Worm (Caenorhabditis elegans) whole organism, early embryonic: ENCODE results near the gene lrch-1.

Source experiments
- ama-1 ChIP-seq: fragments of 150-350 bp; optimal IDR thresholded peaks from 2 replicates; lab custom pipeline; 2014
- ceh-13 ChIP-seq: fragments of 200-800 bp; sonication (Bioruptor generic); optimal IDR thresholded peaks from 2 replicates; lab custom pipeline; 2018; ENCODE audit warnings: mild to moderate bottlenecking, missing genetic modification characterization, missing compliant biosample characterization
- hmg-4 ChIP-seq: fragments of 200-800 bp; sonication (Bioruptor generic); optimal IDR thresholded peaks from 2 replicates; lab custom pipeline; 2018; ENCODE audit warnings: mild to moderate bottlenecking, missing genetic modification characterization, missing compliant biosample characterization

DNA sequence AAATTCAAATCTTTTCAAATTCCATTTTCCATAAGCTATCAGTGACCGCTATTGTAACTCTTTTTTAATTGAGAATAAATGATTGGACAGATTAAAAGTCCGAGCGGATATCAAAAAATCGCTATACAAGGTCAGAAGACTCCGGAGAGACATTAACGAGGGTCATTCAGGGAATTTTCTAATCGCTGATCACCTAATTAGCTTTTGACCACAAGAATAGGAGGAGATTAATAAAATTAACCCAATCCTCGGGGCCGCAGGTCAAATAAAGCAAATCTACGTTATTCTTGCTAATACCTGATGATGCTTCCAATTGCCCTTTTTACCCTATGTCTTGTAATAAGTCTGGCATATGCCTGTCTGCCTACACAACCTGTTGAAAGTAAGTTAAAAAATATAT is 42.8 kb downstream of the lrch-1 start, which contains the start of gene T25B2.1:
- TF ChIP-seq ama-1 (lab: Kevin White, UChicago) (no peak), ceh-13 (GFP tag; lab: Kevin White, UChicago) (no peak), hmg-4 (GFP tag; lab: Kevin White, UChicago) (no peak)
